Worm (Caenorhabditis elegans): ENCODE data around the gene W09D10.5.

DNA sequence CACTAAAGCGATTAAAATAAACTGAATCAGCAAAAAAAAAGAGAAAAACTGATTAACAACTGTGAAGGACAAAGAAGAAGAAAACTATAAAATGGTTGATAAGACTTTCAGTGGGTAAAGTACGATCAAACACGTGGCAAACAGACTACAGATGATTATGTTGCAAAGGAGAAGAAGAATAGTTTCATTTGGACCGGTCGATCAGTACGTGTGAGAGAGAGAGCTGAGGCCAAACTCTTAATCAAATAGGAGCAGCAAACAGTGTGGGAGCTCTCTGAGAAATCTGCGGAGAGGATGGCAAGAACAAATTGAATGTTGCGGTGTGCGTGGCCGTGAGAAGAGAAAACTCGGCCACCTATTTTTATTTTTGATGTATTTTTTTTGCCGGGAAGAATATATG, 7.7 kb upstream of the W09D10.5 start:
- TF ChIP-seq F13C5.2 (tag; optimal IDR thresholded peaks at IDR 0.05) (no peak), ama-1 (optimal IDR thresholded peaks at IDR 0.05) (no peak), flt-1 (GFP tag; IDR thresholded peaks at IDR 0.05) (no peak)

Data from whole organism, early embryonic.